Fruit fly (Drosophila melanogaster) whole organism, larva: Measurements from ENCODE around the gene Coq4.

Experiments used
- noc ChIP-seq: fragments of 200-800 bp; sonication (Bioruptor generic); optimal IDR thresholded peaks from 3 replicates; lab custom pipeline; 2019; ENCODE audit warnings: missing biosample characterization, mild to moderate bottlenecking, missing genetic modification characterization, moderate library complexity

Coq4 gene

DNA sequence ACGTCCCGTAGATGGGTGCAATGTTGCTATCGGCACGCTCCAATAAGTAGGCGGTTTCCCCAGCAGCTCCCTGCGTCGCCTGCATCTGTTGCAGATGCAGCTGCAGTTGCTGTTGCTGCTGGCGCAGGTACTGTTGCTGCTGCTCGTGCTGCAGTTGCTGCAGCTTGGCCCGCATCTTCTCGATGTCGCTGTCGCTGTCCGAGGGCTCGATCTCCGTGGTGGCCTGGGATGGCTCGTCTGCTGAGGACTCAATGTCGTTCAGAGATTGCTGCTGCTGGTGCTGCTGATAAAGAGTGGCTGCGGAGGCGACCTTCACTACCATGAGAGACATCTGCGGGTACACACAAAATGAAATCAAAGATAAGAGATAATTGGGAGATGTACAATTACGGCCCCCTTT lies 51.4 kb downstream of the Coq4 start:
- TF ChIP-seq noc (tag; lab: Kevin White, UChicago) = no peak

DNA sequence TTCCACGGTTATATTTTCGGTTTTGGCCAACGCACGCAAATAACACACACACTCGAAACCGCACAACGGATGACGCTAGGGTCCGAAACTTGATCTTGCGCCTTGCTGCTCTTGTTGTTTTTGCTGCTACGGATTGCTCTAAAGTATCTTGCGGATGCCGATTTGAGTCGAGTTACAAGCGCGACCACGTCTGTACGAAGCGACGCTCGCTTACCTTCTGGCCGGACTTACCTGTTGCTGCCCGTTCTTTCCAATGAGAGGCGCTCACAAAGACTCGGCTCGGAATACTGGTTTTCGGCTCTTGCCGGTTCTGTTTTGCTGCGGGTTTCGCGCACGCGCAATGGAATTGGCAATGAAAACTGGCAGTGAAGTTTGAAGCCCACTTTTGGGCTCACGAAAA lies 54.1 kb downstream of the Coq4 start, which contains the start of gene Cad74A:
Gene Cad74A, minus strand, starts transcription at position 220 of the 400 bp plus-strand sequence.
- TF ChIP-seq noc (tag; lab: Kevin White, UChicago) = no peak
